Fruit fly (Drosophila melanogaster) whole organism, prepupa: ENCODE results near the gene orion.

Source experiments
- CG10631 ChIP-seq: fragments of 200-800 bp; sonication (Bioruptor generic); optimal IDR thresholded peaks from 2 replicates; lab custom pipeline; 2016; ENCODE audit warnings: missing biosample characterization, missing genetic modification characterization
- CG10669 ChIP-seq: fragments of 200-800 bp; sonication (Bioruptor generic); optimal IDR thresholded peaks from 3 replicates; lab custom pipeline; 2018; ENCODE audit warnings: missing biosample characterization, mild to moderate bottlenecking, missing genetic modification characterization, moderate library complexity
- CG11762 ChIP-seq: fragments of 200-800 bp; sonication (Bioruptor generic); optimal IDR thresholded peaks from 3 replicates; lab custom pipeline; 2016; ENCODE audit warnings: missing biosample characterization, missing genetic modification characterization; ENCODE audit not compliant: insufficient read depth
- CG11902 ChIP-seq: fragments of 200-800 bp; sonication (Bioruptor generic); optimal IDR thresholded peaks from 3 replicates; lab custom pipeline; 2016; ENCODE audit warnings: missing biosample characterization, missing genetic modification characterization
- CG15336 ChIP-seq: fragments of 200-800 bp; sonication (Bioruptor generic); IDR thresholded peaks from 2 replicates; pipeline ENCODE4 v1.3.6; 2022; ENCODE audit warnings: missing biosample characterization, missing genetic modification characterization
- CG1621 ChIP-seq: fragments of 200-800 bp; sonication (Bioruptor generic); optimal IDR thresholded peaks from 3 replicates; lab custom pipeline; 2018; ENCODE audit warnings: missing biosample characterization, mild to moderate bottlenecking, missing genetic modification characterization
- CG3032 ChIP-seq: fragments of 200-800 bp; optimal IDR thresholded peaks from 2 replicates; lab custom pipeline; 2019; ENCODE audit warnings: missing biosample characterization, mild to moderate bottlenecking, missing genetic modification characterization, moderate library complexity
- CG31627 ChIP-seq: fragments of 200-800 bp; sonication (Bioruptor generic); optimal IDR thresholded peaks from 3 replicates; lab custom pipeline; 2016; ENCODE audit warnings: missing biosample characterization, missing genetic modification characterization
- CG32006 ChIP-seq: fragments of 200-800 bp; sonication (Bioruptor generic); optimal IDR thresholded peaks from 3 replicates; lab custom pipeline; 2017; ENCODE audit warnings: missing biosample characterization, mild to moderate bottlenecking, missing genetic modification characterization
- CG34406 ChIP-seq: fragments of 200-800 bp; sonication (Bioruptor generic); optimal IDR thresholded peaks from 3 replicates; lab custom pipeline; 2016; ENCODE audit warnings: missing biosample characterization, missing genetic modification characterization
- CG3919 ChIP-seq: fragments of 200-800 bp; sonication (Bioruptor generic); optimal IDR thresholded peaks from 3 replicates; lab custom pipeline; 2016; ENCODE audit warnings: missing biosample characterization, missing genetic modification characterization
- CG4318 ChIP-seq: fragments of 200-800 bp; sonication (Bioruptor generic); optimal IDR thresholded peaks from 3 replicates; lab custom pipeline; 2017; ENCODE audit warnings: missing biosample characterization, mild to moderate bottlenecking, missing genetic modification characterization
- CG6163 ChIP-seq: fragments of 200-800 bp; sonication (Bioruptor generic); IDR thresholded peaks from 3 replicates; pipeline ENCODE4 v1.3.6; 2022; ENCODE audit warnings: missing biosample characterization, missing genetic modification characterization
- CG6276 ChIP-seq: fragments of 200-800 bp; sonication (Bioruptor generic); optimal IDR thresholded peaks from 2 replicates; lab custom pipeline; 2017; ENCODE audit warnings: missing biosample characterization, mild to moderate bottlenecking, missing genetic modification characterization
- CG6792 ChIP-seq: fragments of 200-800 bp; sonication (Bioruptor generic); optimal IDR thresholded peaks from 3 replicates; lab custom pipeline; 2016; ENCODE audit warnings: missing biosample characterization, missing genetic modification characterization
- CG6808 ChIP-seq: fragments of 200-800 bp; sonication (Bioruptor generic); optimal IDR thresholded peaks from 3 replicates; lab custom pipeline; 2017; ENCODE audit warnings: missing biosample characterization, missing genetic modification characterization, mild to moderate bottlenecking, moderate library complexity, missing genetic modification reagents
- CG6854 ChIP-seq: fragments of 200-800 bp; sonication (Bioruptor generic); optimal IDR thresholded peaks from 2 replicates; lab custom pipeline; 2017; ENCODE audit warnings: missing biosample characterization, mild to moderate bottlenecking, missing genetic modification characterization
- CG7368 ChIP-seq: fragments of 200-800 bp; sonication (Bioruptor generic); optimal IDR thresholded peaks from 3 replicates; lab custom pipeline; 2016; ENCODE audit warnings: missing biosample characterization, missing genetic modification characterization
- CG8319 ChIP-seq: fragments of 200-800 bp; sonication (Bioruptor generic); optimal IDR thresholded peaks from 3 replicates; lab custom pipeline; 2016; ENCODE audit warnings: missing biosample characterization, missing genetic modification characterization
- CG8632 ChIP-seq: fragments of 200-800 bp; sonication (Bioruptor generic); optimal IDR thresholded peaks from 3 replicates; lab custom pipeline; 2016; ENCODE audit warnings: missing biosample characterization, missing genetic modification characterization
- CG9139 ChIP-seq: fragments of 200-800 bp; sonication (Bioruptor generic); optimal IDR thresholded peaks from 3 replicates; lab custom pipeline; 2017; ENCODE audit warnings: missing biosample characterization, mild to moderate bottlenecking, missing genetic modification characterization
- Eip75B ChIP-seq: fragments of 200-800 bp; sonication (Bioruptor generic); optimal IDR thresholded peaks from 3 replicates; lab custom pipeline; 2016; ENCODE audit warnings: missing biosample characterization, missing genetic modification characterization
- Eip78C ChIP-seq: fragments of 200-800 bp; sonication (Bioruptor generic); peaks from one replicate; lab custom pipeline; 2016; ENCODE audit warnings: missing biosample characterization, missing genetic modification characterization
- Ets21C ChIP-seq: fragments of 200-800 bp; sonication (Bioruptor generic); optimal IDR thresholded peaks from 3 replicates; lab custom pipeline; 2016; ENCODE audit warnings: missing biosample characterization, missing genetic modification characterization
- Ets96B ChIP-seq: fragments of 200-800 bp; optimal IDR thresholded peaks from 2 replicates; lab custom pipeline; 2019; ENCODE audit warnings: missing biosample characterization, mild to moderate bottlenecking, missing genetic modification characterization, moderate library complexity
- Hr38 ChIP-seq: sonication (Bioruptor generic); optimal IDR thresholded peaks from 2 replicates; lab custom pipeline; 2016; ENCODE audit warnings: missing biosample characterization, missing genetic modification characterization
- Hr39 ChIP-seq: fragments of 200-800 bp; sonication (Bioruptor generic); optimal IDR thresholded peaks from 2 replicates; lab custom pipeline; 2016; ENCODE audit warnings: missing biosample characterization, missing genetic modification characterization
- Lpt ChIP-seq: fragments of 200-800 bp; sonication (Bioruptor generic); optimal IDR thresholded peaks from 3 replicates; lab custom pipeline; 2016; ENCODE audit warnings: missing biosample characterization, missing genetic modification characterization
- Met ChIP-seq: fragments of 200-800 bp; sonication (Bioruptor generic); optimal IDR thresholded peaks from 3 replicates; lab custom pipeline; 2016; ENCODE audit warnings: missing biosample characterization, missing genetic modification characterization
- OdsH ChIP-seq: fragments of 200-800 bp; sonication (Bioruptor generic); optimal IDR thresholded peaks from 3 replicates; lab custom pipeline; 2016; ENCODE audit warnings: missing biosample characterization, missing genetic modification characterization
- Smox ChIP-seq: fragments of 200-800 bp; sonication (Bioruptor generic); optimal IDR thresholded peaks from 3 replicates; lab custom pipeline; 2016; ENCODE audit warnings: missing biosample characterization, missing genetic modification characterization
- Sox14 ChIP-seq: fragments of 200-800 bp; sonication (Bioruptor generic); optimal IDR thresholded peaks from 3 replicates; lab custom pipeline; 2016; ENCODE audit warnings: missing biosample characterization, missing genetic modification characterization
- Sox15 ChIP-seq: fragments of 200-800 bp; sonication (Bioruptor generic); optimal IDR thresholded peaks from 3 replicates; lab custom pipeline; 2016; ENCODE audit warnings: missing biosample characterization, missing genetic modification characterization
- achi ChIP-seq: fragments of 200-800 bp; sonication (Bioruptor generic); optimal IDR thresholded peaks from 3 replicates; lab custom pipeline; 2016; ENCODE audit warnings: missing biosample characterization, missing genetic modification characterization
- acj6 ChIP-seq: fragments of 200-800 bp; sonication (Bioruptor generic); optimal IDR thresholded peaks from 3 replicates; lab custom pipeline; 2016; ENCODE audit warnings: missing biosample characterization, missing genetic modification characterization
- cyc ChIP-seq: fragments of 200-800 bp; sonication (Bioruptor generic); optimal IDR thresholded peaks from 3 replicates; lab custom pipeline; 2016; ENCODE audit warnings: missing biosample characterization, missing genetic modification characterization
- dac ChIP-seq: fragments of 200-800 bp; sonication (Bioruptor generic); optimal IDR thresholded peaks from 2 replicates; lab custom pipeline; 2017; ENCODE audit warnings: missing biosample characterization, mild to moderate bottlenecking, missing genetic modification characterization
- dsx ChIP-seq: fragments of 200-800 bp; optimal IDR thresholded peaks from 3 replicates; lab custom pipeline; 2019; ENCODE audit warnings: missing biosample characterization, mild to moderate bottlenecking, missing genetic modification characterization, moderate library complexity; ENCODE audit not compliant: poor library complexity, severe bottlenecking
- eg ChIP-seq: fragments of 200-800 bp; sonication (Bioruptor generic); IDR thresholded peaks from 3 replicates; pipeline ENCODE4 v1.3.6; 2022; ENCODE audit warnings: missing biosample characterization, missing genetic modification characterization
- fd59A ChIP-seq: fragments of 200-800 bp; sonication (Bioruptor generic); optimal IDR thresholded peaks from 2 replicates; lab custom pipeline; 2017; ENCODE audit warnings: missing biosample characterization, mild to moderate bottlenecking, missing genetic modification characterization, missing genetic modification reagents
- fd85E ChIP-seq: fragments of 200-800 bp; sonication (Bioruptor generic); optimal IDR thresholded peaks from 3 replicates; lab custom pipeline; 2016; ENCODE audit warnings: missing biosample characterization, missing genetic modification characterization
- fkh ChIP-seq: fragments of 200-800 bp; sonication (Bioruptor generic); optimal IDR thresholded peaks from 3 replicates; lab custom pipeline; 2017; ENCODE audit warnings: missing biosample characterization, mild to moderate bottlenecking, missing genetic modification characterization, moderate library complexity
- lz ChIP-seq: fragments of 200-800 bp; sonication (Bioruptor generic); optimal IDR thresholded peaks from 3 replicates; lab custom pipeline; 2016; ENCODE audit warnings: missing biosample characterization, missing genetic modification characterization
- net ChIP-seq: fragments of 200-800 bp; sonication (Bioruptor generic); optimal IDR thresholded peaks from 3 replicates; lab custom pipeline; 2016; ENCODE audit warnings: missing biosample characterization, missing genetic modification characterization
- pdm3 ChIP-seq: fragments of 200-800 bp; sonication (Bioruptor generic); optimal IDR thresholded peaks from 3 replicates; lab custom pipeline; 2016; ENCODE audit warnings: missing biosample characterization, missing genetic modification characterization
- salr ChIP-seq, 2 experiments: fragments of 200-800 bp; sonication (Bioruptor generic); optimal IDR thresholded peaks; 3 replicates each; lab custom pipeline; 2016 to 2018; ENCODE audit warnings: missing biosample characterization in 2 of 2, missing genetic modification characterization in 2 of 2, mild to moderate bottlenecking in 1 of 2
- ss ChIP-seq, 2 experiments: fragments of 200-800 bp; sonication (Bioruptor generic); optimal IDR thresholded peaks; 2 replicates in 1 of 2; 3 replicates in 1 of 2; lab custom pipeline; 2017 to 2018; ENCODE audit warnings: mild to moderate bottlenecking in 2 of 2, missing biosample characterization in 2 of 2, missing genetic modification characterization in 2 of 2, moderate library complexity in 1 of 2
- svp ChIP-seq: fragments of 200-800 bp; sonication (Bioruptor generic); peaks from one replicate; lab custom pipeline; 2016; ENCODE audit warnings: missing biosample characterization, missing genetic modification characterization
- topi ChIP-seq: fragments of 200-800 bp; sonication (Bioruptor generic); optimal IDR thresholded peaks from 3 replicates; lab custom pipeline; 2016; ENCODE audit warnings: missing biosample characterization, missing genetic modification characterization
- vri ChIP-seq: fragments of 200-800 bp; sonication (Bioruptor generic); optimal IDR thresholded peaks from 3 replicates; lab custom pipeline; 2016; ENCODE audit warnings: missing biosample characterization, mild to moderate bottlenecking, missing genetic modification characterization

orion gene

DNA sequence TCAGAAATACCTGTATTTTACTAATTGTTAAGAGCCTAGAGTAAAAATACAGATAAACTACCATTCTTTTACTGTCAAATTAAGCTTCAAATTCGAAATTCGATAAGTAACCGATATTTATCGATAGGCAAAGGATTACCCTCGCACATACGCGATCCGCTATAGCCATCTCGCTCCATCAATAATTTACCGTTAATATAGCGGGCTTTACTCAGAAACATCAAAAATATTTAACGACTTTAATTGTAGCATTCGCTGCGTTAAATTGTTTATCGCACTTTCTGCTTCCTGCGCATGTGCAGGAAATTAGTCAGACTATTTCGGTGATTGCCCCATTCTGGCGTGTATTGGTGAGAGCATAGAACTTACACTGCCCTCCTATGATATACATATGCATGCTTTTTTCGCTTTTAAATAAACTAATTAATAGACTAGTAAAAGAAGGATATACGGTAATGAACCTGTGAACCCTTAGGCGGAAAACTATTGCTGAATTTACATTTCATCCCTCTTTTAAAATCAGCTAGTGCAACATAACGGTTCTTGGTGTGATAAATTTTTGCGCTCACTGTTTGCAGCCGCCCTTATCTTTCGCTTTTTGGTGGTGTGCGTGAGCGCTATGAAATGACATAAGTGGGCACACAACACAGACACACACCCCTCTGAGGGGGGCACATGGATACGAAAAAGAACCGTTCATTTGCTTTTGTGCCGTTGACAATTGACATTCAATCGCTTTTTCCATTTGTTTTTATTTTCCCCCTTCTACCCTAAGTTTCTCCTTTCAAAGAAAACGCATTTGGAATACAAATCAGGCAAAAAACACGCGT is 38.3 kb downstream of the orion start, which contains the start of the genes dpr14 and spidey:
TSS of gene dpr14 (minus strand) at position 48 of the 830 bp plus-strand sequence.
TSS of gene spidey (plus strand) at position 693 of the 830 bp plus-strand sequence.
- TF ChIP-seq lz (GFP tag; lab: Kevin White, UChicago) (peak; percentile 82), dsx (peak; percentile 75), Met (GFP tag; lab: Kevin White, UChicago) (peak; percentile 88), CG4318 (GFP tag; lab: Kevin White, UChicago) (peak; percentile 61), CG6792 (GFP tag; lab: Kevin White, UChicago) (peak; percentile 70), achi (GFP tag; lab: Kevin White, UChicago) (peak; percentile 75), CG6854 (GFP tag; lab: Kevin White, UChicago) (peak; percentile 63), svp (GFP tag; lab: Kevin White, UChicago) (peak; percentile 90), CG11762 (peak; percentile 76), CG32006 (GFP tag; lab: Kevin White, UChicago) (peak; percentile 84), fd59A (peak; percentile 65), cyc (GFP tag; lab: Kevin White, UChicago) (peak; percentile 79), acj6 (GFP tag; lab: Kevin White, UChicago) (peak; percentile 75), Eip78C (GFP tag; lab: Kevin White, UChicago) (peak; percentile 96), CG10669 (GFP tag; lab: Kevin White, UChicago) (peak; percentile 75), fkh (GFP tag; lab: Kevin White, UChicago) (peak; percentile 66), Lpt (peak; percentile 79), Ets21C (GFP tag; lab: Kevin White, UChicago) (peak; percentile 70), CG8632 (GFP tag; lab: Kevin White, UChicago) (peak; percentile 66), CG6163 (GFP tag; lab: Robert Waterston, UW) (peak; percentile 85), CG31627 (GFP tag; lab: Kevin White, UChicago) (peak; percentile 84), CG3919 (GFP tag; lab: Kevin White, UChicago) (peak; percentile 78), OdsH (GFP tag; lab: Kevin White, UChicago) (peak; percentile 80), Sox15 (GFP tag; lab: Kevin White, UChicago) (peak; percentile 46), CG10631 (peak; percentile 76), topi (GFP tag; lab: Kevin White, UChicago) (peak; percentile 83), ss (GFP tag; optimal IDR thresholded peaks at IDR 0.05; lab: Kevin White, UChicago) (peak; percentile 60 to 83), CG15336 (GFP tag; lab: Robert Waterston, UW) (peak; percentile 85), CG3032 (peak; percentile 70), dac (GFP tag; lab: Kevin White, UChicago) (peak; percentile 76), vri (GFP tag; lab: Kevin White, UChicago) (peak; percentile 99), Ets96B (peak; percentile 79), salr (GFP tag; optimal IDR thresholded peaks at IDR 0.05; lab: Kevin White, UChicago) (peak; percentile 57 to 64), Smox (GFP tag; lab: Kevin White, UChicago) (no peak), Eip75B (GFP tag; lab: Kevin White, UChicago) (peak; percentile 84), CG11902 (peak; percentile 37), Sox14 (GFP tag; lab: Kevin White, UChicago) (peak; percentile 84), pdm3 (GFP tag; lab: Kevin White, UChicago) (peak; percentile 86), CG1621 (peak; percentile 76), eg (peak; percentile 88), Hr38 (no peak), CG34406 (GFP tag; lab: Kevin White, UChicago) (peak; percentile 73), net (GFP tag; lab: Kevin White, UChicago) (peak; percentile 74), CG7368 (GFP tag; lab: Kevin White, UChicago) (peak; percentile 66), CG9139 (GFP tag; lab: Kevin White, UChicago) (peak; percentile 60), Hr39 (GFP tag; lab: Kevin White, UChicago) (peak; percentile 79), CG6808 (GFP tag; lab: Kevin White, UChicago) (peak; percentile 74), CG8319 (peak; percentile 53), CG6276 (GFP tag; lab: Kevin White, UChicago) (peak; percentile 81), fd85E (peak; percentile 21)
